Fruit fly (Drosophila melanogaster): ENCODE results near the gene Rtel1.

Gene Rtel1

DNA sequence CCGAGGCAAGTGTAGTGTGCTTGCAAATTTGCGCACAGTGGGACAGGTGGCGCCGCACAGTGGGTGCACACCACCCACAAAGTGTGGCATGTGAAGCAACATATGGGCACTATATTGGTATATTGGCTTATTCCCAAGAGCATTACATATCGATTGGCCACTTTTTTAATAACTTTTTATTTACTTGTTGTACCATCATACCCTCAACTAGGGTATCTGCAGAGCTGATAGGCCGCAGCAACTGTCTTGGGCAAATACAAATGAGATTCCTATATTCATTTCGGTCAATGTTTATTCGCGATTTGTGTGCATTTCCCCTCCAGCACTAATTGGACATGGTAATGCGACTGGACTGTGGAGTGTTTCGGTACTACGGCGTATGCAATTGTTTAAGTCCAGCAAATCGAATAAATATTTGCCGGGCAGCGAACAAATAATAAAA lies 22.8 kb upstream of the Rtel1 start (continued):
- TF ChIP-seq Sry-β (GFP tag; optimal IDR thresholded peaks at IDR 0.05) = peak; percentile 28
- TF ChIP-seq CG4282 (GFP tag; optimal IDR thresholded peaks at IDR 0.05) = no peak
- peak; percentile 33 for TF ChIP-seq salm (tag; optimal IDR thresholded peaks at IDR 0.05)
- peak; percentile 26 for TF ChIP-seq CG2120 (GFP tag; optimal IDR thresholded peaks at IDR 0.05)
- TF ChIP-seq CG2202 (tag; optimal IDR thresholded peaks at IDR 0.05) = peak; percentile 59
- TF ChIP-seq Hr3 (GFP tag; optimal IDR thresholded peaks at IDR 0.05) = peak; percentile 19
- TF ChIP-seq slbo (GFP tag; IDR thresholded peaks at IDR 0.05) = peak; percentile 68
- peak; percentile 52 for TF ChIP-seq nmo (GFP tag; optimal IDR thresholded peaks at IDR 0.05)
- TF ChIP-seq lmd (GFP tag; IDR thresholded peaks at IDR 0.05) = peak; percentile 64
- peak; percentile 40 for TF ChIP-seq CG18262 (tag; optimal IDR thresholded peaks at IDR 0.05)
- TF ChIP-seq sens (GFP tag) = peak; percentile 94
- peak; percentile 55 for TF ChIP-seq Ptx1 (GFP tag; IDR thresholded peaks at IDR 0.05)
- TF ChIP-seq gsb-n (tag; optimal IDR thresholded peaks at IDR 0.05) = peak; percentile 64
- TF ChIP-seq Gsc (GFP tag; IDR thresholded peaks at IDR 0.05) = 0 out of 2 replicates have a peak, but pooled peaks have one; percentile 30
- TF ChIP-seq bab2 (GFP tag; optimal IDR thresholded peaks at IDR 0.05) = peak; percentile 70
- TF ChIP-seq CG13424 (tag; optimal IDR thresholded peaks at IDR 0.05) = peak; percentile 47
- peak; percentile 40 for TF ChIP-seq Lhr (GFP tag; optimal IDR thresholded peaks at IDR 0.05)
- peak; percentile 32 to 46 for TF ChIP-seq dpn (GFP tag; optimal IDR thresholded peaks at IDR 0.05)
- TF ChIP-seq nerfin-1 (tag; optimal IDR thresholded peaks at IDR 0.05) = peak; percentile 51
- no peak for TF ChIP-seq CG42726 (GFP tag; IDR thresholded peaks at IDR 0.05; ENCODE audit: partially characterized antibody)
- TF ChIP-seq CG32772 (GFP tag; IDR thresholded peaks at IDR 0.05) = 0 out of 2 replicates have a peak, but pooled peaks have one; percentile 53
- peak; percentile 1 for TF ChIP-seq caup (GFP tag; optimal IDR thresholded peaks at IDR 0.05; ENCODE audit: severe bottlenecking)
- TF ChIP-seq CTCF (GFP tag; optimal IDR thresholded peaks at IDR 0.05) = peak; percentile 23
- TF ChIP-seq pita (GFP tag; optimal IDR thresholded peaks at IDR 0.05) = no peak
- TF ChIP-seq CG6254 (GFP tag; optimal IDR thresholded peaks at IDR 0.05) = peak; percentile 25
- TF ChIP-seq cas (GFP tag; IDR thresholded peaks at IDR 0.05) = no peak
- no peak for TF ChIP-seq Deaf1 (tag; optimal IDR thresholded peaks at IDR 0.05)
- 0 out of 2 replicates have a peak, but pooled peaks have one; percentile 18 for TF ChIP-seq ranshi (GFP tag; IDR thresholded peaks at IDR 0.05)
- TF ChIP-seq Vsx1 (GFP tag; optimal IDR thresholded peaks at IDR 0.05) = peak; percentile 21
- TF ChIP-seq CG4820 (GFP tag; optimal IDR thresholded peaks at IDR 0.05) = peak; percentile 23
- TF ChIP-seq CG7271 (tag; optimal IDR thresholded peaks at IDR 0.05) = peak; percentile 24
- peak; percentile 31 for TF ChIP-seq CG18619 (GFP tag; optimal IDR thresholded peaks at IDR 0.05)
- peak; percentile 72 for TF ChIP-seq CG11504 (tag; optimal IDR thresholded peaks at IDR 0.05)
- TF ChIP-seq Meics (GFP tag; optimal IDR thresholded peaks at IDR 0.05) = peak; percentile 57
- TF ChIP-seq ro (GFP tag; IDR thresholded peaks at IDR 0.05) = no peak
- peak; percentile 20 for TF ChIP-seq CG8388 (GFP tag; optimal IDR thresholded peaks at IDR 0.05)
- TF ChIP-seq jing (GFP tag; optimal IDR thresholded peaks at IDR 0.05) = no peak
- TF ChIP-seq cato (GFP tag; optimal IDR thresholded peaks at IDR 0.05; ENCODE audit: borderline replicate concordance) = peak; percentile 20
- peak; percentile 70 for TF ChIP-seq Asciz (GFP tag; optimal IDR thresholded peaks at IDR 0.05)
- TF ChIP-seq CG33557 (GFP tag; optimal IDR thresholded peaks at IDR 0.05) = peak; percentile 54
- TF ChIP-seq CG12104 (GFP tag; optimal IDR thresholded peaks at IDR 0.05) = peak; percentile 15
- peak; percentile 25 for TF ChIP-seq tio (GFP tag; optimal IDR thresholded peaks at IDR 0.05)
- no peak for TF ChIP-seq CG15073 (GFP tag; optimal IDR thresholded peaks at IDR 0.05)
- TF ChIP-seq disco-r (GFP tag; optimal IDR thresholded peaks at IDR 0.05) = peak; percentile 15
- TF ChIP-seq usp (GFP tag; optimal IDR thresholded peaks at IDR 0.05) = no peak
- peak; percentile 45 for TF ChIP-seq Xbp1 (GFP tag; optimal IDR thresholded peaks at IDR 0.05)
- peak; percentile 40; the same call in 1 of the 2 replicates for TF ChIP-seq CG10366 (GFP tag; IDR thresholded peaks at IDR 0.05)
- TF ChIP-seq lola (GFP tag; optimal IDR thresholded peaks at IDR 0.05) = peak in 1 of 3 experiments; percentile 54
- peak; percentile 75 for TF ChIP-seq fd64A (GFP tag; optimal IDR thresholded peaks at IDR 0.05)
- peak; percentile 36 for TF ChIP-seq tin (GFP tag; optimal IDR thresholded peaks at IDR 0.05)

Data from whole organism, embryonic.